Fruit fly (Drosophila melanogaster) S2 (cell line): Measurements from ENCODE around the gene PolrMT.

ENCODE experiments used
- CG8478 ChIP-seq: fragments of >200 bp; optimal IDR thresholded peaks from 2 replicates; lab custom pipeline; 2018
- CTCF ChIP-seq, 2 experiments: fragments of >200 bp; optimal IDR thresholded peaks; 2 replicates each; lab custom pipeline; 2018

dm6 chr2L:1094724-1095123, 13.4 kb downstream of the PolrMT start:
- no peak for TF ChIP-seq CTCF (optimal IDR thresholded peaks at IDR 0.05; lab: Kevin White, UChicago)
- no peak for TF ChIP-seq CG8478
